Fruit fly (Drosophila melanogaster): Measurements from ENCODE around the gene slou.

The slou gene

dm6 chr3R:21594417-21594892, 37.5 kb upstream of the slou start (continued):
- peak in 1 of 3 experiments; percentile 44 for TF ChIP-seq lola (GFP tag; optimal IDR thresholded peaks at IDR 0.05)
- peak; percentile 17 for TF ChIP-seq CG11723 (GFP tag; optimal IDR thresholded peaks at IDR 0.05)
- no peak for TF ChIP-seq tna (GFP tag; IDR thresholded peaks at IDR 0.05; ENCODE audit: partially characterized antibody)
- TF ChIP-seq zf30C (GFP tag; optimal IDR thresholded peaks at IDR 0.05), result peak; percentile 59
- no peak for TF ChIP-seq hbn (GFP tag; IDR thresholded peaks at IDR 0.05; ENCODE audit: partially characterized antibody)
- TF ChIP-seq CG30403 (GFP tag; optimal IDR thresholded peaks at IDR 0.05), result peak; percentile 44
- peak; percentile 56 for TF ChIP-seq CG17829 (tag; optimal IDR thresholded peaks at IDR 0.05)
- TF ChIP-seq CG2875 (GFP tag; optimal IDR thresholded peaks at IDR 0.05), result peak; percentile 36
- no peak for TF ChIP-seq fu2 (GFP tag; optimal IDR thresholded peaks at IDR 0.05)
- TF ChIP-seq CG8924 (tag; optimal IDR thresholded peaks at IDR 0.05), result peak; percentile 11
- TF ChIP-seq CG17359 (tag; optimal IDR thresholded peaks at IDR 0.05), result peak; percentile 43
- TF ChIP-seq Oli (tag; optimal IDR thresholded peaks at IDR 0.05), result peak; percentile 60
- TF ChIP-seq nmo (GFP tag; optimal IDR thresholded peaks at IDR 0.05), result peak; percentile 68
- no peak for TF ChIP-seq CG6254 (GFP tag; optimal IDR thresholded peaks at IDR 0.05)
- peak; percentile 7 for TF ChIP-seq Spps (tag; optimal IDR thresholded peaks at IDR 0.05)
- peak; percentile 69 for TF ChIP-seq CG17361 (GFP tag; IDR thresholded peaks at IDR 0.05)
- TF ChIP-seq Optix (GFP tag; IDR thresholded peaks at IDR 0.05), result 0 out of 3 replicates have a peak, but pooled peaks have one; percentile 25
- TF ChIP-seq CG7556 (GFP tag; optimal IDR thresholded peaks at IDR 0.05), result peak; percentile 33
- peak; percentile 45 for TF ChIP-seq CoRest (tag; optimal IDR thresholded peaks at IDR 0.05)
- peak; percentile 60 for TF ChIP-seq phol (tag; optimal IDR thresholded peaks at IDR 0.05)
- TF ChIP-seq dysf (GFP tag; IDR thresholded peaks at IDR 0.05), result 0 out of 3 replicates have a peak, but pooled peaks have one; percentile 26
- TF ChIP-seq lov (optimal IDR thresholded peaks at IDR 0.05), result no peak
- 0 out of 3 replicates have a peak, but pooled peaks have one; percentile 19 for TF ChIP-seq lov (GFP tag; IDR thresholded peaks at IDR 0.05)
- no peak for TF ChIP-seq rib (GFP tag; IDR thresholded peaks at IDR 0.05)
- TF ChIP-seq CG31441 (GFP tag; IDR thresholded peaks at IDR 0.05), result peak; percentile 61; the same call in 1 of the 2 replicates
- no peak for TF ChIP-seq inv (GFP tag; IDR thresholded peaks at IDR 0.05; ENCODE audit: partially characterized antibody)
- TF ChIP-seq CG10543 (GFP tag; optimal IDR thresholded peaks at IDR 0.05), result peak; percentile 25
- TF ChIP-seq tio (GFP tag; optimal IDR thresholded peaks at IDR 0.05), result peak; percentile 21
- peak; percentile 56 for TF ChIP-seq dmrt11E (tag; optimal IDR thresholded peaks at IDR 0.05)
- peak; percentile 32; the same call in 1 of the 2 replicates for TF ChIP-seq CG6689 (GFP tag; IDR thresholded peaks at IDR 0.05)
- TF ChIP-seq gt (GFP tag; IDR thresholded peaks at IDR 0.05), result no peak
- peak; percentile 73 for TF ChIP-seq gem (tag; optimal IDR thresholded peaks at IDR 0.05)
- no peak for TF ChIP-seq prd (optimal IDR thresholded peaks at IDR 0.05)
- TF ChIP-seq prd (GFP tag; IDR thresholded peaks at IDR 0.05), result peak; percentile 51; the same call in 1 of the 3 replicates
- TF ChIP-seq hkb (optimal IDR thresholded peaks at IDR 0.05), result no peak
- 0 out of 2 replicates have a peak, but pooled peaks have one; percentile 21 for TF ChIP-seq hkb (GFP tag; IDR thresholded peaks at IDR 0.05)
- TF ChIP-seq CG15269 (tag; optimal IDR thresholded peaks at IDR 0.05), result peak; percentile 23
- peak; percentile 48; the same call in 1 of the 2 replicates for TF ChIP-seq crol (GFP tag; IDR thresholded peaks at IDR 0.05)
- peak; percentile 54; the same call in 1 of the 2 replicates for TF ChIP-seq CG11696 (GFP tag; IDR thresholded peaks at IDR 0.05)
- TF ChIP-seq CG1832 (GFP tag; optimal IDR thresholded peaks at IDR 0.05), result peak; percentile 41
- TF ChIP-seq CG12942 (GFP tag; optimal IDR thresholded peaks at IDR 0.05), result peak; percentile 20
- peak; percentile 54 for TF ChIP-seq CG10209 (GFP tag; optimal IDR thresholded peaks at IDR 0.05)
- TF ChIP-seq grau (tag; optimal IDR thresholded peaks at IDR 0.05), result peak; percentile 45
- no peak for TF ChIP-seq esg (GFP tag; conservative IDR thresholded peaks at IDR 0.05)
- peak; percentile 39; the same call in 1 of the 2 replicates for TF ChIP-seq chm (GFP tag; IDR thresholded peaks at IDR 0.05)
- peak; percentile 15 for TF ChIP-seq tap (tag; optimal IDR thresholded peaks at IDR 0.05)
- TF ChIP-seq CG13775 (GFP tag; optimal IDR thresholded peaks at IDR 0.05), result peak; percentile 51
- TF ChIP-seq Blimp-1 (GFP tag; optimal IDR thresholded peaks at IDR 0.05), result peak; percentile 42
- peak; percentile 40; the same call in 1 of the 3 replicates for TF ChIP-seq zfh1 (GFP tag; IDR thresholded peaks at IDR 0.05)

Measured in whole organism, embryonic.